Worm (Caenorhabditis elegans) whole organism, young adult: Measurements from ENCODE around the gene C06E4.5.
A peak's percentile ranks its signal among the peaks of the same experiment; 100 is the strongest.

ENCODE experiments used
- K12H6.12 ChIP-seq: fragments of 200-800 bp; sonication (Bioruptor generic); optimal IDR thresholded peaks from 2 replicates; lab custom pipeline; 2018; ENCODE audit warnings: mild to moderate bottlenecking, missing genetic modification characterization, missing compliant biosample characterization
- Y53F4B.3 ChIP-seq: fragments of 200-800 bp; sonication (Bioruptor generic); IDR thresholded peaks from 2 replicates; pipeline ENCODE4 v1.3.6; 2022; ENCODE audit warnings: missing genetic modification reagents, missing genetic modification characterization, missing compliant biosample characterization
- ama-1 ChIP-seq, 3 experiments: fragments of 150-350 bp in 1 of 3; sonication (generic microtip) in 2 of 3; optimal IDR thresholded peaks; 2 replicates each; lab custom pipeline; 2014 to 2018; ENCODE audit warnings: missing biosample characterization in 2 of 3, missing genetic modification characterization in 2 of 3, missing genetic modification reagents in 2 of 3
- ceh-91 ChIP-seq: fragments of 200-800 bp; sonication (Bioruptor generic); IDR thresholded peaks from 2 replicates; pipeline ENCODE4 v1.3.6; 2022; ENCODE audit warnings: missing genetic modification reagents, missing genetic modification characterization, missing compliant biosample characterization
- him-1 ChIP-seq: sonication (generic microtip); optimal IDR thresholded peaks from 2 replicates; lab custom pipeline; 2016; ENCODE audit warnings: missing genotype, missing genetic modification reagents, missing genetic modification characterization, missing compliant biosample characterization
- lin-40 ChIP-seq: sonication (generic microtip); optimal IDR thresholded peaks from 2 replicates; lab custom pipeline; 2016; ENCODE audit warnings: missing genetic modification characterization, mild to moderate bottlenecking, missing compliant biosample characterization, missing genotype, missing genetic modification reagents
- lin-54 ChIP-seq: fragments of 200-800 bp; sonication (Bioruptor generic); optimal IDR thresholded peaks from 2 replicates; lab custom pipeline; 2018; ENCODE audit warnings: mild to moderate bottlenecking, missing genetic modification characterization, missing compliant biosample characterization
- snpc-1.3 ChIP-seq: sonication (generic microtip); optimal IDR thresholded peaks from 2 replicates; lab custom pipeline; 2017; ENCODE audit warnings: missing genetic modification characterization, mild to moderate bottlenecking, missing compliant biosample characterization, antibody characterized with exemption, moderate library complexity, missing genotype, missing genetic modification reagents; ENCODE audit not compliant: insufficient read depth
- unc-130 ChIP-seq: sonication (generic microtip); optimal IDR thresholded peaks from 2 replicates; lab custom pipeline; 2016; ENCODE audit warnings: missing genetic modification reagents, missing genetic modification characterization, missing compliant biosample characterization

DNA sequence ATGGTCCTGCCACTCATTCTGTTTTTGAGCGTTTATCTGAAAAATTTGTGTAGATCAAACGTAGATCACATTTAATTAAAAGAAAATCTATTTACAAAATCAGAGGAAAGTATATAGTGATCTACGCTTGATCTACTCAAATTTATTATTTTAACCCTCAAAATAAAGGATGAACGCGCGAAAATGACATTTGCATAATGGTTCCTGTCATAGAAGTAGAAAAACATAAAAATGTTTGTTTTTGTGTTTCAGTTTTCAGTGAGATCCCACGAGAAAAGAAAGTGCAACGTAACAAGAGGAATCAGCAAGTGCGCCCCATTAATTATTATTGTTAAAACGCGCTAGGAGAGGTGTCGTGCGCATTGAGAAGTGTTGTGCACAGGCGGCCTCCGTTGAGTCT, 43.5 kb upstream of the C06E4.5 start:
- no peak for TF ChIP-seq ama-1 (optimal IDR thresholded peaks at IDR 0.05; lab: Kevin White, UChicago)
- no peak for TF ChIP-seq ama-1 (GFP tag; optimal IDR thresholded peaks at IDR 0.05; lab: Kevin White, UChicago)
- TF ChIP-seq Y53F4B.3 (GFP tag; lab: Robert Waterston, UW), result no peak
- no peak for TF ChIP-seq unc-130 (GFP tag; lab: Kevin White, UChicago)
- TF ChIP-seq K12H6.12 (tag; lab: Kevin White, UChicago), result no peak
- no peak for TF ChIP-seq lin-54 (GFP tag; lab: Kevin White, UChicago)
- TF ChIP-seq snpc-1.3 (tag; lab: Kevin White, UChicago), result no peak
- no peak for TF ChIP-seq him-1
- TF ChIP-seq ceh-91 (GFP tag; lab: Robert Waterston, UW), result 0 out of 2 replicates have a peak, but pooled peaks have one; percentile 16
- no peak for TF ChIP-seq lin-40 (tag; lab: Kevin White, UChicago)
